Fruit fly (Drosophila melanogaster): ENCODE results near the gene CG11927.
A peak's percentile ranks its signal among the peaks of the same experiment; 100 is the strongest.

Gene CG11927

dm6 chr2L:4838494-4839320, 8.9 kb upstream of the CG11927 start (continued):
- TF ChIP-seq chn (GFP tag; optimal IDR thresholded peaks at IDR 0.05) (no peak), gsb-n (tag; optimal IDR thresholded peaks at IDR 0.05) (peak; percentile 15), CG2875 (GFP tag; optimal IDR thresholded peaks at IDR 0.05) (peak; percentile 68), Camta (GFP tag; optimal IDR thresholded peaks at IDR 0.05) (no peak), CG14710 (tag; optimal IDR thresholded peaks at IDR 0.05) (peak; percentile 42), Oaz (GFP tag; IDR thresholded peaks at IDR 0.05) (no peak), Atf3 (GFP tag; optimal IDR thresholded peaks at IDR 0.05) (no peak), BtbVII (GFP tag; optimal IDR thresholded peaks at IDR 0.05) (no peak), nerfin-1 (tag; optimal IDR thresholded peaks at IDR 0.05) (peak; percentile 60), CG6683 (GFP tag; optimal IDR thresholded peaks at IDR 0.05) (peak; percentile 13), TFAM (GFP tag; optimal IDR thresholded peaks at IDR 0.05) (peak; percentile 18), BEAF-32 (GFP tag; optimal IDR thresholded peaks at IDR 0.05) (no peak), CG3995 (GFP tag; optimal IDR thresholded peaks at IDR 0.05) (no peak), CG12071 (GFP tag; optimal IDR thresholded peaks at IDR 0.05) (peak; percentile 66), pzg (GFP tag; optimal IDR thresholded peaks at IDR 0.05) (no peak), Mes4 (GFP tag; optimal IDR thresholded peaks at IDR 0.05) (peak; percentile 13), insv (GFP tag; optimal IDR thresholded peaks at IDR 0.05) (peak in 1 of 2 experiments; percentile 7), Rfx (GFP tag; IDR thresholded peaks at IDR 0.05) (no peak; the same call in 1 of the 2 replicates), odd (GFP tag; optimal IDR thresholded peaks at IDR 0.05) (no peak), emc (GFP tag; optimal IDR thresholded peaks at IDR 0.05) (no peak), Pdp1 (GFP tag; optimal IDR thresholded peaks at IDR 0.05) (peak in 1 of 2 experiments; percentile 4), CG1792 (GFP tag; optimal IDR thresholded peaks at IDR 0.05) (peak; percentile 68), CG1233 (GFP tag; optimal IDR thresholded peaks at IDR 0.05) (peak; percentile 78)

- TF ChIP-seq Elba2 (GFP tag; optimal IDR thresholded peaks at IDR 0.05) (no peak), MESR4 (GFP tag; optimal IDR thresholded peaks at IDR 0.05) (peak; percentile 49), sens (GFP tag) (peak; percentile 52), Pdp1 (GFP tag; optimal IDR thresholded peaks at IDR 0.05) (peak in 1 of 2 experiments; percentile 71), sug (tag; optimal IDR thresholded peaks at IDR 0.05) (peak; percentile 32), CG34224 (GFP tag; IDR thresholded peaks at IDR 0.05; ENCODE audit: partially characterized antibody) (no peak), sr (GFP tag; IDR thresholded peaks at IDR 0.05) (0 out of 3 replicates have a peak, but pooled peaks have one; percentile 54), Adf1 (GFP tag; IDR thresholded peaks at IDR 0.05) (peak; percentile 95), CG8944 (GFP tag; optimal IDR thresholded peaks at IDR 0.05) (no peak), CG15601 (tag; optimal IDR thresholded peaks at IDR 0.05) (peak; percentile 23), Trl (optimal IDR thresholded peaks at IDR 0.05) (peak in 1 of 2 experiments; percentile 32), Trl (GFP tag; optimal IDR thresholded peaks at IDR 0.05) (no peak), Aef1 (GFP tag; IDR thresholded peaks at IDR 0.05) (peak; percentile 11; the same call in 1 of the 3 replicates), CG4360 (GFP tag; IDR thresholded peaks at IDR 0.05) (peak; percentile 84), CG12219 (GFP tag; optimal IDR thresholded peaks at IDR 0.05) (no peak), sqz (GFP tag; optimal IDR thresholded peaks at IDR 0.05) (peak; percentile 41), mld (GFP tag; IDR thresholded peaks at IDR 0.05; ENCODE audit: partially characterized antibody) (0 out of 3 replicates have a peak, but pooled peaks have one; percentile 22)
Observed at dm6 chr2L:4846629-4847125, 889 bp upstream of the CG11927 start.
